Worm (Caenorhabditis elegans): ENCODE data around the gene ttr-9.

DNA sequence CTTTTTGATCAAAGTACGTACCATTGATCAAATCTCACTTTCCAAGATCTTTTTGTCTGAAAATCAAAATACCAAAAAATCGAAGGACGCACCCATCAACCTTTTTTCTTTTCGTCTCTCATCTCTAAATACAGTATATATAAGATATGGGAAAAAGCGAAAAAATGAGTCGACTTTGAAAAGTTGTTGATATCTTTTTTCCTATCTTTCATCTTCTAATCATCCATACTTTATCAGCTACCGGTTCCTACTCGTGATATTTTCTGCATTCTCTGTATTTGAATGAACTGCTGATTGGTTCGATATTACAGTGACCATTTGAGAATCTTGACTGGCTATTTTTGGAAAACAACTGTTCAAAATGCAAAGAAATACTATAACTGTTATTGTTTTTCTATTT lies 10.7 kb upstream of the ttr-9 start, which contains the start of gene C33A12.19:
- TF ChIP-seq tlf-1 (GFP tag; optimal IDR thresholded peaks at IDR 0.05) (no peak), F55B11.4 (tag; optimal IDR thresholded peaks at IDR 0.05; ENCODE audit: borderline replicate concordance, insufficient read depth) (no peak), ztf-22 (GFP tag; optimal IDR thresholded peaks at IDR 0.05) (no peak), nhr-27 (tag; optimal IDR thresholded peaks at IDR 0.05) (no peak), aptf-3 (GFP tag; IDR thresholded peaks at IDR 0.05) (no peak)

Data from whole organism, young adult.